Worm (Caenorhabditis elegans): ENCODE measurements around the gene Y73C8C.4.

DNA sequence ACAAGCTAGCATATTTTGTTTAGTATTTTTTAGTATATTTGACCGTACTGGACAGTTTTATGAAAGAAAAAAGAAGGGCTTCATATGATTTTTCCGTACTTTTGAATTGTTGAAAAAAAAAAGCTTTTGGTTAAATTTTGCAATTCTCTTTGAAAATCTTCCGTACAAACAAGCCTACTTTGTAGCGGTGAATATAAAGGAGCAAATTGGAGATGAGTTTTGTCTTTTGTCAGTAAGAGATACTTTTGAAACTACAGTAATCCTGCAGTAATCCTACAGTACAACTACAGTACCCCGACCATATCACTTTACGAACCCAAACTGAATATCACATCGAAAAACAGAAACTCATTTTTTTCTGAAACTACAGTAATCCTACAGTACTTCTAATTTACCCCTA is 20.5 kb upstream of the Y73C8C.4 start:
- TF ChIP-seq ceh-13 (GFP tag; optimal IDR thresholded peaks at IDR 0.05) (no peak), scrt-1 (GFP tag; IDR thresholded peaks at IDR 0.05) (no peak), hnd-1 (tag; optimal IDR thresholded peaks at IDR 0.05) (no peak)

All from whole organism, early embryonic.